Worm (Caenorhabditis elegans) whole organism, L1 larva: Measurements from ENCODE around the gene his-1.
A peak's percentile ranks its signal among the peaks of the same experiment; 100 is the strongest.

ENCODE experiments used
- C04F5.9 ChIP-seq: sonication (generic microtip); optimal IDR thresholded peaks from 2 replicates; lab custom pipeline; 2016; ENCODE audit warnings: missing genetic modification characterization, missing compliant biosample characterization
- Y116A8C.19 ChIP-seq: sonication (generic microtip); optimal IDR thresholded peaks from 2 replicates; lab custom pipeline; 2016; ENCODE audit warnings: missing compliant biosample characterization, missing genetic modification characterization, borderline replicate concordance
- aha-1 ChIP-seq: fragments of 150-350 bp; optimal IDR thresholded peaks from 2 replicates; lab custom pipeline; 2014; ENCODE audit warnings: missing biosample characterization, missing genetic modification characterization
- aly-2 ChIP-seq: fragments of 150-350 bp; optimal IDR thresholded peaks from 2 replicates; lab custom pipeline; 2014; ENCODE audit warnings: missing biosample characterization, missing genetic modification characterization
- ceh-63 ChIP-seq: fragments of 200-800 bp; sonication (Bioruptor generic); optimal IDR thresholded peaks from 2 replicates; lab custom pipeline; 2018; ENCODE audit warnings: mild to moderate bottlenecking, missing genetic modification characterization, missing compliant biosample characterization
- ceh-82 ChIP-seq, 3 experiments: fragments of 150-350 bp in 1 of 3; sonication (generic microtip) in 2 of 3; optimal IDR thresholded peaks; 2 replicates each; lab custom pipeline; 2014 to 2017; ENCODE audit warnings: missing biosample characterization in 3 of 3, missing genetic modification characterization in 3 of 3
- ceh-88 ChIP-seq: fragments of 200-800 bp; sonication (Bioruptor generic); IDR thresholded peaks from 2 replicates; pipeline ENCODE4 v1.3.6; 2022; ENCODE audit warnings: missing genetic modification characterization, missing compliant biosample characterization
- dpl-1 ChIP-seq, 3 experiments: fragments of 150-350 bp in 2 of 3; sonication (generic microtip) in 1 of 3; optimal IDR thresholded peaks; 2 replicates each; lab custom pipeline; 2014 to 2017; ENCODE audit warnings: missing biosample characterization in 3 of 3, missing genetic modification characterization in 3 of 3, missing genetic modification reagents in 3 of 3
- dsc-1 ChIP-seq: sonication (generic microtip); optimal IDR thresholded peaks from 2 replicates; lab custom pipeline; 2016; ENCODE audit warnings: mild to moderate bottlenecking, missing genetic modification characterization, missing compliant biosample characterization
- efl-1 ChIP-seq, 4 experiments: fragments of 150-350 bp; optimal IDR thresholded peaks in 3 of 4; peaks in 1 of 4; 1 replicate in 1 of 4; 2 replicates in 3 of 4; lab custom pipeline; 2014; ENCODE audit warnings: missing biosample characterization in 2 of 4, missing genetic modification characterization in 2 of 4, missing genetic modification reagents in 2 of 4
- egl-27 ChIP-seq, 2 experiments: fragments of 150-350 bp in 1 of 2; sonication (generic microtip); optimal IDR thresholded peaks; 3 replicates each; lab custom pipeline; 2017 to 2018; ENCODE audit warnings: missing biosample characterization in 2 of 2, missing genetic modification characterization in 2 of 2, missing genetic modification reagents in 2 of 2
- elt-2 ChIP-seq: sonication (generic microtip); optimal IDR thresholded peaks from 2 replicates; lab custom pipeline; 2016; ENCODE audit warnings: missing genetic modification characterization, mild to moderate bottlenecking, inconsistent platforms, missing compliant biosample characterization, missing genetic modification reagents
- fos-1 ChIP-seq: fragments of 150-350 bp; optimal IDR thresholded peaks from 2 replicates; lab custom pipeline; 2014; ENCODE audit warnings: missing biosample characterization, missing genetic modification characterization
- hlh-17 ChIP-seq: fragments of 200-800 bp; sonication (Bioruptor generic); optimal IDR thresholded peaks from 2 replicates; lab custom pipeline; 2018; ENCODE audit warnings: missing genetic modification characterization, mild to moderate bottlenecking, missing compliant biosample characterization, moderate library complexity, borderline replicate concordance
- hlh-4 ChIP-seq: sonication (generic microtip); optimal IDR thresholded peaks from 2 replicates; lab custom pipeline; 2016; ENCODE audit warnings: mild to moderate bottlenecking, missing genetic modification characterization, missing compliant biosample characterization
- lin-13 ChIP-seq: fragments of 150-350 bp; optimal IDR thresholded peaks from 2 replicates; lab custom pipeline; 2014; ENCODE audit warnings: missing biosample characterization, missing genetic modification reagents, missing genetic modification characterization
- lin-39 ChIP-seq: fragments of 150-350 bp; optimal IDR thresholded peaks from 2 replicates; lab custom pipeline; 2014; ENCODE audit warnings: missing biosample characterization, missing genetic modification reagents, missing genetic modification characterization
- lir-3 ChIP-seq: sonication (generic microtip); optimal IDR thresholded peaks from 2 replicates; lab custom pipeline; 2016; ENCODE audit warnings: mild to moderate bottlenecking, missing genetic modification characterization, moderate library complexity, missing compliant biosample characterization; ENCODE audit not compliant: poor library complexity
- mef-2 ChIP-seq: fragments of 150-350 bp; optimal IDR thresholded peaks from 2 replicates; lab custom pipeline; 2014; ENCODE audit warnings: missing biosample characterization, missing genetic modification characterization
- mep-1 ChIP-seq: fragments of 150-350 bp; optimal IDR thresholded peaks from 2 replicates; lab custom pipeline; 2014; ENCODE audit warnings: missing biosample characterization, missing genetic modification characterization
- nhr-20 ChIP-seq: sonication (generic microtip); optimal IDR thresholded peaks from 2 replicates; lab custom pipeline; 2016; ENCODE audit warnings: mild to moderate bottlenecking, missing genetic modification characterization, missing compliant biosample characterization
- nhr-76 ChIP-seq: sonication (generic microtip); optimal IDR thresholded peaks from 2 replicates; lab custom pipeline; 2017; ENCODE audit warnings: missing biosample characterization, missing genetic modification characterization
- nhr-77 ChIP-seq: fragments of 150-350 bp; optimal IDR thresholded peaks from 2 replicates; lab custom pipeline; 2014; ENCODE audit warnings: missing biosample characterization, missing genetic modification characterization
- nhr-90 ChIP-seq: sonication (generic microtip); optimal IDR thresholded peaks from 2 replicates; lab custom pipeline; 2016; ENCODE audit warnings: mild to moderate bottlenecking, missing genetic modification characterization, missing compliant biosample characterization; ENCODE audit not compliant: poor library complexity
- rnt-1 ChIP-seq: sonication (generic microtip); optimal IDR thresholded peaks from 2 replicates; lab custom pipeline; 2016; ENCODE audit warnings: mild to moderate bottlenecking, missing genetic modification characterization, moderate library complexity, missing compliant biosample characterization
- skn-1 ChIP-seq: fragments of 150-350 bp; optimal IDR thresholded peaks from 2 replicates; lab custom pipeline; 2014; ENCODE audit warnings: missing biosample characterization, missing genetic modification characterization
- snu-23 ChIP-seq: sonication (generic microtip); optimal IDR thresholded peaks from 2 replicates; lab custom pipeline; 2016; ENCODE audit warnings: missing genetic modification characterization, missing compliant biosample characterization
- sptf-1 ChIP-seq: fragments of 150-350 bp; optimal IDR thresholded peaks from 2 replicates; lab custom pipeline; 2014; ENCODE audit warnings: missing biosample characterization, missing genetic modification characterization
- sup-37 ChIP-seq: fragments of 200-800 bp; sonication (Bioruptor generic); optimal IDR thresholded peaks from 2 replicates; lab custom pipeline; 2018; ENCODE audit warnings: mild to moderate bottlenecking, missing genetic modification characterization, missing compliant biosample characterization
- swsn-7 ChIP-seq: sonication (generic microtip); optimal IDR thresholded peaks from 2 replicates; lab custom pipeline; 2016; ENCODE audit warnings: missing genetic modification characterization, missing compliant biosample characterization
- tlp-1 ChIP-seq: fragments of 150-350 bp; optimal IDR thresholded peaks from 2 replicates; lab custom pipeline; 2014; ENCODE audit warnings: missing biosample characterization, missing genetic modification characterization
- unc-130 ChIP-seq: fragments of 150-350 bp; optimal IDR thresholded peaks from 2 replicates; lab custom pipeline; 2017; ENCODE audit warnings: missing biosample characterization, missing genetic modification characterization, inconsistent platforms
- unc-30 ChIP-seq: sonication (generic microtip); optimal IDR thresholded peaks from 2 replicates; lab custom pipeline; 2017; ENCODE audit warnings: missing biosample characterization, missing genetic modification characterization
- unc-86 ChIP-seq: sonication (generic microtip); optimal IDR thresholded peaks from 2 replicates; lab custom pipeline; 2016; ENCODE audit warnings: missing genetic modification characterization, missing compliant biosample characterization
- unc-98 ChIP-seq: fragments of 200-800 bp; sonication (Bioruptor generic); IDR thresholded peaks from 2 replicates; pipeline ENCODE4 v1.3.6; 2022; ENCODE audit warnings: missing genetic modification characterization, missing compliant biosample characterization
- vab-15 ChIP-seq: sonication (generic microtip); optimal IDR thresholded peaks from 2 replicates; lab custom pipeline; 2017; ENCODE audit warnings: missing genotype, mild to moderate bottlenecking, missing genetic modification characterization, missing compliant biosample characterization
- zag-1 ChIP-seq: fragments of 150-350 bp; optimal IDR thresholded peaks from 2 replicates; lab custom pipeline; 2014; ENCODE audit warnings: missing biosample characterization, missing genetic modification characterization
- ztf-4 ChIP-seq: fragments of 150-350 bp; optimal IDR thresholded peaks from 2 replicates; lab custom pipeline; 2014; ENCODE audit warnings: missing biosample characterization, missing genetic modification characterization

Gene his-1

ce11 chrV:16057010-16057463 is 14.7 kb downstream of the his-1 start, which contains the start of gene F14H3.5:
Gene F14H3.5, minus strand, starts transcription at chrV:16057060.
- TF ChIP-seq efl-1 (optimal IDR thresholded peaks at IDR 0.05; lab: Kevin White, UChicago): no peak
- TF ChIP-seq efl-1 (GFP tag; optimal IDR thresholded peaks at IDR 0.05 in 1 of 2; lab: Kevin White, UChicago): peak in 1 of 2 experiments; percentile 12
- TF ChIP-seq dsc-1: no peak
- TF ChIP-seq tlp-1 (tag; lab: Kevin White, UChicago): no peak
- TF ChIP-seq aha-1 (tag; lab: Kevin White, UChicago): no peak
- no peak for TF ChIP-seq snu-23

ce11 chrV:16058872-16059271 is 16.6 kb downstream of the his-1 start, which contains the start of gene F14H3.6:
Gene F14H3.6, minus strand, starts transcription at chrV:16058893.
- TF ChIP-seq nhr-90 (no peak), sup-37 (GFP tag; lab: Kevin White, UChicago) (no peak), mep-1 (tag; lab: Kevin White, UChicago) (no peak), lin-13 (GFP tag; lab: Kevin White, UChicago) (no peak), Y116A8C.19 (tag; lab: Kevin White, UChicago) (no peak), egl-27 (tag; optimal IDR thresholded peaks at IDR 0.05; lab: Kevin White, UChicago) (no peak), nhr-20 (tag; lab: Kevin White, UChicago) (no peak)
- TF ChIP-seq, all 84 proteins: peak for 0

ce11 chrV:16060135-16060534 is 17.8 kb downstream of the his-1 start, which contains the start of gene F14H3.15:
Gene F14H3.15, minus strand, starts transcription at chrV:16060235.
- TF ChIP-seq lir-3: no peak
- no peak for TF ChIP-seq ztf-4 (tag; lab: Kevin White, UChicago)
- TF ChIP-seq ceh-82 (tag; optimal IDR thresholded peaks at IDR 0.05; lab: Kevin White, UChicago): no peak
- no peak for TF ChIP-seq unc-98 (GFP tag; lab: Robert Waterston, UW)
- no peak for TF ChIP-seq unc-86
- no peak for TF ChIP-seq nhr-76
- TF ChIP-seq fos-1 (tag; lab: Kevin White, UChicago): no peak
- no peak for TF ChIP-seq lin-39 (tag; lab: Kevin White, UChicago)
- TF ChIP-seq unc-130 (tag; lab: Kevin White, UChicago): no peak
- TF ChIP-seq, all 84 proteins: peak for 0

ce11 chrV:16061993-16062392 is 19.7 kb downstream of the his-1 start, which contains the start of gene fbxa-100:
Gene fbxa-100, minus strand, starts transcription at chrV:16062093.
- TF ChIP-seq C04F5.9 (no peak), hlh-17 (GFP tag; lab: Kevin White, UChicago) (no peak), zag-1 (tag; lab: Kevin White, UChicago) (no peak), nhr-77 (tag; lab: Kevin White, UChicago) (no peak), hlh-4 (tag; lab: Kevin White, UChicago) (no peak), sptf-1 (no peak), skn-1 (tag; lab: Kevin White, UChicago) (no peak), unc-98 (GFP tag; lab: Robert Waterston, UW) (no peak), elt-2 (tag; lab: Kevin White, UChicago) (no peak), unc-30 (tag; lab: Kevin White, UChicago) (no peak), ceh-88 (no peak), swsn-7 (tag; lab: Kevin White, UChicago) (no peak), mef-2 (tag; lab: Kevin White, UChicago) (no peak), dpl-1 (GFP tag; optimal IDR thresholded peaks at IDR 0.05; lab: Kevin White, UChicago) (no peak), ceh-63 (GFP tag; lab: Kevin White, UChicago) (no peak), fos-1 (tag; lab: Kevin White, UChicago) (no peak), nhr-76 (no peak)

- TF ChIP-seq aly-2 (tag; lab: Kevin White, UChicago): no peak
- no peak for TF ChIP-seq egl-27 (tag; optimal IDR thresholded peaks at IDR 0.05; lab: Kevin White, UChicago)
- no peak for TF ChIP-seq vab-15 (tag; lab: Kevin White, UChicago)
- no peak for TF ChIP-seq zag-1 (tag; lab: Kevin White, UChicago)
- no peak for TF ChIP-seq rnt-1 (tag; lab: Kevin White, UChicago)
Measured at ce11 chrV:16062788-16063187, 20.5 kb downstream of the his-1 start, which contains the start of gene F14H3.14. Gene F14H3.14, minus strand, starts transcription at chrV:16062888.
